Fruit fly (Drosophila melanogaster): ENCODE results near the gene Jon25Biii.
A peak's percentile ranks its signal among the peaks of the same experiment; 100 is the strongest.

Jon25Biii gene

DNA sequence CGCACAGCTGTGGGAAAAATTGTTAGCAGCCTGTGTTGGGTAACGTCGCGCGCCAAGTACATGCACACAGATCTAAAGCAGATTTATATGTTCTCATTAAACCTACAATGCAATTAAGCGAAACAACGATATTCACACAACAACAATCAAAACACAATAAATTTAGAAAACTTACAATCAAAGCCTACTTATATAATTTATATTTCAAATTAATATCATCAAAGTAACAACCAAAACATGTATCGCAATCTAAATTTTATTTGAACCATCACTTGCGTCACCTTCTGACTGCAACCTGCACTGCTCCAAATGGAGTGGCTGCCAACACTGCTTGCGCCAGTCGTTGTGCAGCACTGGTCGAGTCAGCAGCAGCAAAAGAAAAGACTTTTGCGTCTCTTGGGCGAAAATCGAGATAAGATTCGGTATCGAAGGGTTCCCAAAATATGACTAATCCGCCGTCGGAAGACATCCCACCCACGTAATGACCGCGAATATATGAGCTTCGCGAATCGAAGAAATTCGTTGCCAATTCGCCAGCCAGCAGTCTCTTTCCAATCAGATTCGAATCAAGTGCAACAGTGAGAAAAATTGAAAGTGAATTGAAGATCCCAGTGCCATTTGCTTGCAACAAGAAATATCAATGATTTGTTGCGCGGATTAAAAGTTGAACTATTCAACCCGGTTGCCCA, 30.9 kb upstream of the Jon25Biii start, which contains the start of the genes CG8892 and CG34126 (continued):
- TF ChIP-seq ci (GFP tag; IDR thresholded peaks at IDR 0.05) (peak; percentile 89), BEAF-32 (GFP tag; optimal IDR thresholded peaks at IDR 0.05) (peak; percentile 68), Hey (tag; optimal IDR thresholded peaks at IDR 0.05) (peak; percentile 87), CG10321 (GFP tag; IDR thresholded peaks at IDR 0.05) (peak; percentile 69), dan (GFP tag; IDR thresholded peaks at IDR 0.05) (peak; percentile 93), lola (GFP tag; optimal IDR thresholded peaks at IDR 0.05) (peak in 1 of 3 experiments; percentile 98), ATbp (GFP tag; optimal IDR thresholded peaks at IDR 0.05) (peak; percentile 90), her (GFP tag; optimal IDR thresholded peaks at IDR 0.05) (peak; percentile 84), Xbp1 (GFP tag; optimal IDR thresholded peaks at IDR 0.05) (peak; percentile 99), CG6854 (GFP tag; optimal IDR thresholded peaks at IDR 0.05) (peak; percentile 89), CG9609 (GFP tag; optimal IDR thresholded peaks at IDR 0.05) (peak; percentile 97), ems (GFP tag; optimal IDR thresholded peaks at IDR 0.05) (peak; percentile 96), HHEX (GFP tag; optimal IDR thresholded peaks at IDR 0.05) (peak; percentile 97), CG13123 (GFP tag; optimal IDR thresholded peaks at IDR 0.05) (peak; percentile 95), scrt (GFP tag; optimal IDR thresholded peaks at IDR 0.05) (peak; percentile 91), MESR4 (GFP tag; optimal IDR thresholded peaks at IDR 0.05) (peak; percentile 66), nerfin-2 (GFP tag; IDR thresholded peaks at IDR 0.05; ENCODE audit: partially characterized antibody) (0 out of 2 replicates have a peak, but pooled peaks have one; percentile 25), so (GFP tag; IDR thresholded peaks at IDR 0.05) (peak; percentile 95), CG18764 (GFP tag; optimal IDR thresholded peaks at IDR 0.05) (peak; percentile 97), phol (tag; optimal IDR thresholded peaks at IDR 0.05) (peak; percentile 98), Blimp-1 (GFP tag; optimal IDR thresholded peaks at IDR 0.05) (peak; percentile 92), inv (GFP tag; IDR thresholded peaks at IDR 0.05; ENCODE audit: partially characterized antibody) (no peak), CG6175 (GFP tag; IDR thresholded peaks at IDR 0.05) (peak; percentile 92), CG2889 (GFP tag; IDR thresholded peaks at IDR 0.05) (peak; percentile 95), fru (optimal IDR thresholded peaks at IDR 0.05) (no peak), Ets97D (GFP tag; optimal IDR thresholded peaks at IDR 0.05) (peak; percentile 92), CG8478 (optimal IDR thresholded peaks at IDR 0.05) (no peak), Bgb (GFP tag; IDR thresholded peaks at IDR 0.05; ENCODE audit: partially characterized antibody) (peak; percentile 45; the same call in 1 of the 2 replicates), YL-1 (GFP tag; optimal IDR thresholded peaks at IDR 0.05) (peak; percentile 92), dysf (GFP tag; IDR thresholded peaks at IDR 0.05) (peak; percentile 98), h (optimal IDR thresholded peaks at IDR 0.05) (no peak), CG4424 (GFP tag; optimal IDR thresholded peaks at IDR 0.05) (peak; percentile 99), CG34422 (GFP tag; IDR thresholded peaks at IDR 0.05) (peak; percentile 96), CG17612 (GFP tag; IDR thresholded peaks at IDR 0.05) (peak; percentile 87), bowl (GFP tag; IDR thresholded peaks at IDR 0.05) (peak; percentile 74), Usf (GFP tag; optimal IDR thresholded peaks at IDR 0.05) (peak; percentile 98), bcd (GFP tag; optimal IDR thresholded peaks at IDR 0.05) (peak; percentile 98), HmgD (GFP tag; optimal IDR thresholded peaks at IDR 0.05) (peak; percentile 90), Atf3 (GFP tag; optimal IDR thresholded peaks at IDR 0.05) (peak; percentile 96), rib (GFP tag; IDR thresholded peaks at IDR 0.05) (peak; percentile 93), HmgZ (tag; optimal IDR thresholded peaks at IDR 0.05) (peak; percentile 98), CG10979 (tag; optimal IDR thresholded peaks at IDR 0.05) (peak; percentile 95), CG6689 (GFP tag; IDR thresholded peaks at IDR 0.05) (peak; percentile 100), CG43689 (GFP tag; IDR thresholded peaks at IDR 0.05) (peak; percentile 89), trem (tag; optimal IDR thresholded peaks at IDR 0.05) (peak; percentile 93), Dad (GFP tag; optimal IDR thresholded peaks at IDR 0.05) (peak; percentile 96), Sry-β (GFP tag; optimal IDR thresholded peaks at IDR 0.05) (peak; percentile 81), ac (GFP tag; optimal IDR thresholded peaks at IDR 0.05) (peak; percentile 65), Camta (GFP tag; optimal IDR thresholded peaks at IDR 0.05) (peak; percentile 97), CG14441 (GFP tag; IDR thresholded peaks at IDR 0.05) (peak; percentile 94), ase (GFP tag; IDR thresholded peaks at IDR 0.05) (peak; percentile 92)
